Worm (Caenorhabditis elegans) whole organism, L1 larva: ENCODE measurements around the gene cwn-2.

Source experiments
- C16A3.4 ChIP-seq: fragments of 150-350 bp; optimal IDR thresholded peaks from 2 replicates; lab custom pipeline; 2014; ENCODE audit warnings: missing biosample characterization, missing genetic modification characterization
- C34B4.2 ChIP-seq: sonication (generic microtip); optimal IDR thresholded peaks from 2 replicates; lab custom pipeline; 2017; ENCODE audit warnings: mild to moderate bottlenecking, missing genetic modification characterization, missing compliant biosample characterization
- F16B12.6 ChIP-seq: fragments of 150-350 bp; optimal IDR thresholded peaks from 2 replicates; lab custom pipeline; 2014; ENCODE audit warnings: missing biosample characterization, missing genetic modification characterization
- Y116A8C.19 ChIP-seq: sonication (generic microtip); optimal IDR thresholded peaks from 2 replicates; lab custom pipeline; 2016; ENCODE audit warnings: missing compliant biosample characterization, missing genetic modification characterization, borderline replicate concordance
- alr-1 ChIP-seq: fragments of 200-800 bp; sonication (Bioruptor generic); optimal IDR thresholded peaks from 2 replicates; lab custom pipeline; 2018; ENCODE audit warnings: borderline replicate concordance, mild to moderate bottlenecking, missing genetic modification characterization, missing compliant biosample characterization
- aly-2 ChIP-seq: fragments of 150-350 bp; optimal IDR thresholded peaks from 2 replicates; lab custom pipeline; 2014; ENCODE audit warnings: missing biosample characterization, missing genetic modification characterization
- ama-1 ChIP-seq: fragments of 150-350 bp; optimal IDR thresholded peaks from 2 replicates; lab custom pipeline; 2014
- ceh-63 ChIP-seq: fragments of 200-800 bp; sonication (Bioruptor generic); optimal IDR thresholded peaks from 2 replicates; lab custom pipeline; 2018; ENCODE audit warnings: mild to moderate bottlenecking, missing genetic modification characterization, missing compliant biosample characterization
- ceh-8 ChIP-seq: fragments of 200-800 bp; sonication (Bioruptor generic); optimal IDR thresholded peaks from 2 replicates; lab custom pipeline; 2018; ENCODE audit warnings: mild to moderate bottlenecking, missing genetic modification characterization, moderate library complexity, missing compliant biosample characterization
- ceh-82 ChIP-seq, 3 experiments: fragments of 150-350 bp in 1 of 3; sonication (generic microtip) in 2 of 3; optimal IDR thresholded peaks; 2 replicates each; lab custom pipeline; 2014 to 2017; ENCODE audit warnings: missing biosample characterization in 3 of 3, missing genetic modification characterization in 3 of 3
- ceh-88 ChIP-seq: fragments of 200-800 bp; sonication (Bioruptor generic); IDR thresholded peaks from 2 replicates; pipeline ENCODE4 v1.3.6; 2022; ENCODE audit warnings: missing genetic modification characterization, missing compliant biosample characterization
- ceh-90 ChIP-seq: sonication (generic microtip); optimal IDR thresholded peaks from 2 replicates; lab custom pipeline; 2016; ENCODE audit warnings: missing genetic modification characterization, missing compliant biosample characterization
- ces-1 ChIP-seq: fragments of 150-350 bp; optimal IDR thresholded peaks from 2 replicates; lab custom pipeline; 2014; ENCODE audit warnings: missing biosample characterization, missing genetic modification reagents, missing genetic modification characterization
- dsc-1 ChIP-seq: sonication (generic microtip); optimal IDR thresholded peaks from 2 replicates; lab custom pipeline; 2016; ENCODE audit warnings: mild to moderate bottlenecking, missing genetic modification characterization, missing compliant biosample characterization
- efl-3 ChIP-seq: fragments of 200-800 bp; sonication (Bioruptor generic); optimal IDR thresholded peaks from 2 replicates; lab custom pipeline; 2018; ENCODE audit warnings: mild to moderate bottlenecking, missing genetic modification characterization, missing compliant biosample characterization
- egl-13 ChIP-seq: sonication (generic microtip); optimal IDR thresholded peaks from 2 replicates; lab custom pipeline; 2016; ENCODE audit warnings: missing genotype, missing genetic modification reagents, missing genetic modification characterization, missing compliant biosample characterization
- elt-2 ChIP-seq: sonication (generic microtip); optimal IDR thresholded peaks from 2 replicates; lab custom pipeline; 2016; ENCODE audit warnings: missing genetic modification characterization, mild to moderate bottlenecking, inconsistent platforms, missing compliant biosample characterization, missing genetic modification reagents
- elt-3 ChIP-seq, 6 experiments: fragments of 150-350 bp in 1 of 6; sonication (generic microtip); optimal IDR thresholded peaks; 2 replicates each; lab custom pipeline; 2017 to 2018; ENCODE audit warnings: missing biosample characterization in 6 of 6, missing genetic modification characterization in 6 of 6, inconsistent platforms in 1 of 6
- ets-5 ChIP-seq: fragments of 200-800 bp; sonication (Bioruptor generic); IDR thresholded peaks from 2 replicates; pipeline ENCODE4 v1.3.6; 2022; ENCODE audit warnings: missing genetic modification characterization, missing compliant biosample characterization
- fkh-4 ChIP-seq: sonication (generic microtip); optimal IDR thresholded peaks from 2 replicates; lab custom pipeline; 2016; ENCODE audit warnings: missing compliant biosample characterization, missing genetic modification characterization, borderline replicate concordance
- fkh-8 ChIP-seq: sonication (generic microtip); optimal IDR thresholded peaks from 2 replicates; lab custom pipeline; 2016; ENCODE audit warnings: mild to moderate bottlenecking, missing genetic modification characterization, missing compliant biosample characterization
- fos-1 ChIP-seq: fragments of 150-350 bp; optimal IDR thresholded peaks from 2 replicates; lab custom pipeline; 2014; ENCODE audit warnings: missing biosample characterization, missing genetic modification characterization
- hlh-4 ChIP-seq: sonication (generic microtip); optimal IDR thresholded peaks from 2 replicates; lab custom pipeline; 2016; ENCODE audit warnings: mild to moderate bottlenecking, missing genetic modification characterization, missing compliant biosample characterization
- isw-1 ChIP-seq: fragments of 200-800 bp; sonication (Bioruptor generic); IDR thresholded peaks from 2 replicates; pipeline ENCODE4 v1.3.6; 2022; ENCODE audit warnings: missing genetic modification characterization, missing compliant biosample characterization
- lin-15B ChIP-seq: fragments of 150-350 bp; sonication (generic microtip); optimal IDR thresholded peaks from 3 replicates; lab custom pipeline; 2014; ENCODE audit warnings: missing biosample characterization, missing genetic modification characterization
- lin-35 ChIP-seq, 2 experiments: fragments of 150-350 bp; optimal IDR thresholded peaks; 2 replicates each; lab custom pipeline; 2014; ENCODE audit warnings: missing biosample characterization in 2 of 2, missing genetic modification characterization in 2 of 2, missing genetic modification reagents in 2 of 2
- lir-3 ChIP-seq: sonication (generic microtip); optimal IDR thresholded peaks from 2 replicates; lab custom pipeline; 2016; ENCODE audit warnings: mild to moderate bottlenecking, missing genetic modification characterization, moderate library complexity, missing compliant biosample characterization; ENCODE audit not compliant: poor library complexity
- lsy-2 ChIP-seq, 2 experiments: fragments of 150-350 bp; optimal IDR thresholded peaks; 2 replicates each; lab custom pipeline; 2014; ENCODE audit warnings: missing biosample characterization in 2 of 2, missing genetic modification characterization in 2 of 2
- mab-9 ChIP-seq: fragments of 200-800 bp; sonication (Bioruptor generic); IDR thresholded peaks from 2 replicates; pipeline ENCODE4 v1.3.6; 2022; ENCODE audit warnings: missing genetic modification reagents, missing genetic modification characterization, missing compliant biosample characterization
- mef-2 ChIP-seq: fragments of 150-350 bp; optimal IDR thresholded peaks from 2 replicates; lab custom pipeline; 2014; ENCODE audit warnings: missing biosample characterization, missing genetic modification characterization
- nhr-11 ChIP-seq: fragments of 150-350 bp; optimal IDR thresholded peaks from 2 replicates; lab custom pipeline; 2014; ENCODE audit warnings: missing biosample characterization, missing genetic modification characterization
- nhr-20 ChIP-seq: sonication (generic microtip); optimal IDR thresholded peaks from 2 replicates; lab custom pipeline; 2016; ENCODE audit warnings: mild to moderate bottlenecking, missing genetic modification characterization, missing compliant biosample characterization
- nhr-28 ChIP-seq: fragments of 150-350 bp; optimal IDR thresholded peaks from 2 replicates; lab custom pipeline; 2014; ENCODE audit warnings: missing biosample characterization, missing genetic modification characterization
- nhr-71 ChIP-seq: sonication (generic microtip); optimal IDR thresholded peaks from 2 replicates; lab custom pipeline; 2016; ENCODE audit warnings: mild to moderate bottlenecking, missing genetic modification characterization, moderate library complexity, missing compliant biosample characterization
- nhr-76 ChIP-seq: sonication (generic microtip); optimal IDR thresholded peaks from 2 replicates; lab custom pipeline; 2017; ENCODE audit warnings: missing biosample characterization, missing genetic modification characterization
- nhr-77 ChIP-seq: fragments of 150-350 bp; optimal IDR thresholded peaks from 2 replicates; lab custom pipeline; 2014; ENCODE audit warnings: missing biosample characterization, missing genetic modification characterization
- nhr-85 ChIP-seq: sonication (generic microtip); peaks from one replicate; lab custom pipeline; 2016; ENCODE audit warnings: missing genetic modification characterization, inconsistent platforms, missing compliant biosample characterization
- nhr-90 ChIP-seq: sonication (generic microtip); optimal IDR thresholded peaks from 2 replicates; lab custom pipeline; 2016; ENCODE audit warnings: mild to moderate bottlenecking, missing genetic modification characterization, missing compliant biosample characterization; ENCODE audit not compliant: poor library complexity
- pag-3 ChIP-seq: sonication (generic microtip); optimal IDR thresholded peaks from 2 replicates; lab custom pipeline; 2017; ENCODE audit warnings: missing genetic modification characterization, mild to moderate bottlenecking, missing compliant biosample characterization, antibody characterized with exemption, borderline replicate concordance; ENCODE audit not compliant: insufficient read depth
- pax-3 ChIP-seq: fragments of 200-800 bp; sonication (Bioruptor generic); optimal IDR thresholded peaks from 2 replicates; lab custom pipeline; 2018; ENCODE audit warnings: mild to moderate bottlenecking, missing genetic modification characterization, moderate library complexity, missing compliant biosample characterization
- pqm-1 ChIP-seq: sonication (generic microtip); optimal IDR thresholded peaks from 3 replicates; lab custom pipeline; 2017; ENCODE audit warnings: missing biosample characterization, missing genetic modification characterization
- sox-4 ChIP-seq: sonication (generic microtip); optimal IDR thresholded peaks from 2 replicates; lab custom pipeline; 2016; ENCODE audit warnings: missing genetic modification characterization, missing compliant biosample characterization
- sptf-1 ChIP-seq: fragments of 150-350 bp; optimal IDR thresholded peaks from 2 replicates; lab custom pipeline; 2014; ENCODE audit warnings: missing biosample characterization, missing genetic modification characterization
- sup-37 ChIP-seq: fragments of 200-800 bp; sonication (Bioruptor generic); optimal IDR thresholded peaks from 2 replicates; lab custom pipeline; 2018; ENCODE audit warnings: mild to moderate bottlenecking, missing genetic modification characterization, missing compliant biosample characterization
- tbx-2 ChIP-seq: sonication (generic microtip); optimal IDR thresholded peaks from 2 replicates; lab custom pipeline; 2016; ENCODE audit warnings: missing genetic modification characterization, missing compliant biosample characterization
- unc-130 ChIP-seq: fragments of 150-350 bp; optimal IDR thresholded peaks from 2 replicates; lab custom pipeline; 2017; ENCODE audit warnings: missing biosample characterization, missing genetic modification characterization, inconsistent platforms
- unc-30 ChIP-seq: sonication (generic microtip); optimal IDR thresholded peaks from 2 replicates; lab custom pipeline; 2017; ENCODE audit warnings: missing biosample characterization, missing genetic modification characterization
- unc-86 ChIP-seq: sonication (generic microtip); optimal IDR thresholded peaks from 2 replicates; lab custom pipeline; 2016; ENCODE audit warnings: missing genetic modification characterization, missing compliant biosample characterization
- vab-15 ChIP-seq: sonication (generic microtip); optimal IDR thresholded peaks from 2 replicates; lab custom pipeline; 2017; ENCODE audit warnings: missing genotype, mild to moderate bottlenecking, missing genetic modification characterization, missing compliant biosample characterization
- zag-1 ChIP-seq: fragments of 150-350 bp; optimal IDR thresholded peaks from 2 replicates; lab custom pipeline; 2014; ENCODE audit warnings: missing biosample characterization, missing genetic modification characterization
- zip-4 ChIP-seq: fragments of 200-800 bp; sonication (Bioruptor generic); optimal IDR thresholded peaks from 2 replicates; lab custom pipeline; 2018; ENCODE audit warnings: mild to moderate bottlenecking, missing genetic modification characterization, moderate library complexity, missing compliant biosample characterization
- ztf-4 ChIP-seq: fragments of 150-350 bp; optimal IDR thresholded peaks from 2 replicates; lab custom pipeline; 2014; ENCODE audit warnings: missing biosample characterization, missing genetic modification characterization

Gene cwn-2

DNA sequence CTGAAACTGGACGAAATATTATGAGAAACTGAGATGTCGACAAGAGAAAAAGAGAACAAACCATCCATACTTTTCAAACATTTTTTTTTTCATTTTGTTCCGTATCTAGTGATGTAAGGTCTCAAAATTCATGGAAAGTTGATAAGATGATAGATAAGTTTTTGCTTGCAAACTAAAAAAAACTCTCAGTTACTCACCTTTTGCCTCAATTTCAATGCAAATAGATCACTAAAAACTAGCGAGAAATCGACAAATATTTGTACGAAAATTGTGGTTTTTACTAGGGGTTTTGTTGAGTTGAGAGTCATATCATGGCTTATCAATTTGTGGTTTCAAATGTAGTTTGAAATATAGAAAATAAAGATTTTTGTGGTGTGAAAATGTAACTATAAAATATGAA is 6.8 kb upstream of the cwn-2 start:
- no peak for TF ChIP-seq ceh-88
- no peak for TF ChIP-seq lsy-2 (tag; optimal IDR thresholded peaks at IDR 0.05; lab: Kevin White, UChicago)
- TF ChIP-seq elt-2: peak; percentile 53

DNA sequence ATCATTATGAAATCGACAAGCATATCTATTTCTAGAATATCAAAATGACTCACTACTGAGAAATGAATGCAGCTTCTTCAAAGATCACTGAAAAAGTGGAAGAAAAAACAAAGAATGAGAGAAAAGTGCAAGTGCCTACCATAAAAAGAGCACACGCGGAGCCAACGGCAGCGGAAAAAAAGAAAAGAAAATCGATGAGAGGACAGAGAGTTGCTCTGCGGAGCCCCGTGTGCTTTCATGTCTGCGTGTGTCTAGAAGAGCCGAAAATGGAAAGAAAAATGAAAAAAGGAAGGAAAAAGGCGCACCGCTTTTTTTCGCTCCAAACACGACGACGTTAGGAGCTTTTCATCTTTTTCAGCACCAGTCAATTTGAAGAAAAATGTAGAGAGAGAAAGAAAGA is 4.9 kb upstream of the cwn-2 start, which contains the start of gene ipla-7:
Gene ipla-7, minus strand, starts transcription at position 122 of the 400 bp plus-strand sequence.
- TF ChIP-seq nhr-85 (tag; lab: Kevin White, UChicago) (no peak), mef-2 (tag; lab: Kevin White, UChicago) (no peak), nhr-11 (tag; lab: Kevin White, UChicago) (no peak), ces-1 (GFP tag; lab: Kevin White, UChicago) (no peak), dsc-1 (no peak), fkh-4 (tag; lab: Kevin White, UChicago) (no peak), nhr-71 (tag; lab: Kevin White, UChicago) (peak; percentile 51), unc-30 (tag; lab: Kevin White, UChicago) (no peak), ceh-88 (no peak), mab-9 (GFP tag; lab: Robert Waterston, UW) (no peak), egl-13 (tag; lab: Kevin White, UChicago) (peak; percentile 7), zag-1 (tag; lab: Kevin White, UChicago) (no peak), ama-1 (no peak), sptf-1 (tag; lab: Kevin White, UChicago) (no peak), unc-130 (tag; lab: Kevin White, UChicago) (no peak), fos-1 (tag; lab: Kevin White, UChicago) (no peak), lin-35 (GFP tag; optimal IDR thresholded peaks at IDR 0.05; lab: Kevin White, UChicago) (peak in 1 of 2 experiments; percentile 11), nhr-90 (tag; lab: Kevin White, UChicago) (no peak), aly-2 (no peak), lir-3 (tag; lab: Kevin White, UChicago) (no peak), isw-1 (no peak), lsy-2 (tag; optimal IDR thresholded peaks at IDR 0.05; lab: Kevin White, UChicago) (peak in 1 of 2 experiments; percentile 28), ztf-4 (tag; lab: Kevin White, UChicago) (no peak), pax-3 (tag; lab: Kevin White, UChicago) (no peak), ceh-8 (GFP tag; lab: Kevin White, UChicago) (no peak), sox-4 (tag; lab: Kevin White, UChicago) (no peak), zip-4 (no peak), ceh-90 (tag; lab: Kevin White, UChicago) (no peak), lin-15B (tag; lab: Kevin White, UChicago) (no peak), efl-3 (GFP tag; lab: Kevin White, UChicago) (no peak), F16B12.6 (no peak), pag-3 (no peak), elt-3 (tag; optimal IDR thresholded peaks at IDR 0.05; lab: Kevin White, UChicago) (no peak), ets-5 (GFP tag; lab: Robert Waterston, UW) (no peak), nhr-76 (tag; lab: Kevin White, UChicago) (no peak), pqm-1 (tag; lab: Kevin White, UChicago) (no peak), ceh-63 (GFP tag; lab: Kevin White, UChicago) (no peak), sup-37 (no peak), nhr-20 (tag; lab: Kevin White, UChicago) (no peak), hlh-4 (no peak), vab-15 (tag; lab: Kevin White, UChicago) (no peak), C16A3.4 (tag; lab: Kevin White, UChicago) (no peak), Y116A8C.19 (tag; lab: Kevin White, UChicago) (no peak), tbx-2 (tag; lab: Kevin White, UChicago) (peak; percentile 7), unc-86 (tag; lab: Kevin White, UChicago) (peak; percentile 15), ceh-82 (tag; optimal IDR thresholded peaks at IDR 0.05; lab: Kevin White, UChicago) (peak in 1 of 3 experiments; percentile 56), C34B4.2 (tag; lab: Kevin White, UChicago) (no peak), nhr-77 (no peak), nhr-28 (tag; lab: Kevin White, UChicago) (no peak), alr-1 (tag; lab: Kevin White, UChicago) (no peak), fkh-8 (tag; lab: Kevin White, UChicago) (peak; percentile 56)
